Fruit fly (Drosophila melanogaster): ENCODE measurements around the gene Ku80.

- TF ChIP-seq CG6854 (GFP tag; optimal IDR thresholded peaks at IDR 0.05), result no peak
- TF ChIP-seq dsx (GFP tag; optimal IDR thresholded peaks at IDR 0.05; ENCODE audit: poor library complexity, severe bottlenecking), result no peak
- no peak for TF ChIP-seq CG1621 (tag; optimal IDR thresholded peaks at IDR 0.05)
- no peak for TF ChIP-seq Hr4 (GFP tag; optimal IDR thresholded peaks at IDR 0.05)
- TF ChIP-seq CG6808 (GFP tag; optimal IDR thresholded peaks at IDR 0.05), result no peak
- TF ChIP-seq Blimp-1 (GFP tag; optimal IDR thresholded peaks at IDR 0.05), result no peak
- TF ChIP-seq Hr38 (GFP tag; optimal IDR thresholded peaks at IDR 0.05), result no peak
- TF ChIP-seq CG10669 (GFP tag; optimal IDR thresholded peaks at IDR 0.05), result no peak
- no peak for TF ChIP-seq CG11294 (GFP tag; IDR thresholded peaks at IDR 0.05)
- TF ChIP-seq achi (GFP tag; optimal IDR thresholded peaks at IDR 0.05), result no peak
- TF ChIP-seq Sox14 (GFP tag; optimal IDR thresholded peaks at IDR 0.05), result no peak
- TF ChIP-seq CG10631 (GFP tag; optimal IDR thresholded peaks at IDR 0.05), result no peak
Observed at dm6 chr2L:15776752-15777151, 5.8 kb upstream of the Ku80 start, which contains the start of gene CG43760.

Measured in whole organism, prepupa.